Fruit fly (Drosophila melanogaster): ENCODE data around the gene CG14384.

Gene CG14384

DNA sequence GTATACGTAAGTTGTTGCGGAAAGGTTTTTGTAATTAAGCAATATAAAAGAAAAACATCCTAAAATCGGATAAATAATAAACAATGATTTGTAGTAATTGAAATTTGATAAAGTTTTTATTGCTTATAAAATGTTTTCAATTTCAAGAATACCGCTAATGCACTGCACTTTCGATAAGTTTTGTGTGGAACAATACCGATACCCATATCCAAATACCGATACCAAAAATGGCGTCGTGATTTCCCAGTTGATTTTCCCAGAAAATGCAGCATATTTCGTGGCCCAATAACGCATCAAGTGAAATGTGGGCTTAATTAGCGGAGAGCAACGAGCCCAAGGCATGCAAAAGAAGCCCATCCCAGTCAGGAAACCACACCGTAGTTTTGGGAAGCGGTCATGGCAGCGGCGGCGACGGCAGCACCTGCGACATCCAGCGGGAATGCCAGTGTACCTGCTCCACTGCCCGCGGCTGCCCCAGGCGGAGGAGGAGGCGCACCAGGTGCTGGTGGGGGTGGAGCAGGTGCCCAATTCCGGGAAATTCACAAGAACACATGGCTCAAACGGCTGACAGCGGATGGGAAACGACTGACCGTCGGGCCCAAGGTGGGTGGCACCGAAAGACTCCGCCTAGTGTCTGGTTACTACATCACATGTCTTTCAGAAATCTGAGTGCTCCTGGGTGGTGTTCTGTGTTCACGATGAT, 18.5 kb upstream of the CG14384 start, which contains the start of gene CG31342 (continued):
- TF ChIP-seq Dll (GFP tag; IDR thresholded peaks at IDR 0.05; ENCODE audit: partially characterized antibody) (peak; percentile 78), CG30403 (GFP tag; optimal IDR thresholded peaks at IDR 0.05) (peak; percentile 47), CG15073 (GFP tag; optimal IDR thresholded peaks at IDR 0.05) (no peak), CG2202 (tag; optimal IDR thresholded peaks at IDR 0.05) (peak; percentile 2), Kr (GFP tag; optimal IDR thresholded peaks at IDR 0.05) (no peak), Lim3 (GFP tag; IDR thresholded peaks at IDR 0.05) (no peak), CG4282 (GFP tag; optimal IDR thresholded peaks at IDR 0.05) (no peak), pan (optimal IDR thresholded peaks at IDR 0.05) (no peak), pan (GFP tag; optimal IDR thresholded peaks at IDR 0.05 in 1 of 2, IDR thresholded peaks at IDR 0.05 in 1 of 2) (peak in 1 of 2 experiments; percentile 20), Ets65A (GFP tag) (no peak), tgo (GFP tag; IDR thresholded peaks at IDR 0.05) (no peak), twi (tag; optimal IDR thresholded peaks at IDR 0.05) (no peak), CG17361 (GFP tag; IDR thresholded peaks at IDR 0.05) (no peak), CG12071 (GFP tag; optimal IDR thresholded peaks at IDR 0.05) (no peak), CG1529 (GFP tag; optimal IDR thresholded peaks at IDR 0.05) (no peak), eyg (GFP tag; optimal IDR thresholded peaks at IDR 0.05) (no peak), kni (GFP tag; optimal IDR thresholded peaks at IDR 0.05) (no peak), Bteb2 (GFP tag; optimal IDR thresholded peaks at IDR 0.05) (peak; percentile 37)

- TF ChIP-seq ERR (GFP tag; optimal IDR thresholded peaks at IDR 0.05) (no peak), fu2 (GFP tag; optimal IDR thresholded peaks at IDR 0.05) (no peak), CG12219 (GFP tag; optimal IDR thresholded peaks at IDR 0.05) (no peak), psq (GFP tag; optimal IDR thresholded peaks at IDR 0.05) (no peak), Ssrp (tag; optimal IDR thresholded peaks at IDR 0.05) (no peak), CG13424 (tag; optimal IDR thresholded peaks at IDR 0.05) (no peak), HLHmδ (GFP tag; optimal IDR thresholded peaks at IDR 0.05) (no peak), CG6765 (GFP tag; optimal IDR thresholded peaks at IDR 0.05) (no peak), bowl (GFP tag; IDR thresholded peaks at IDR 0.05) (no peak), dm (GFP tag; optimal IDR thresholded peaks at IDR 0.05) (no peak), Chrac-16 (GFP tag; optimal IDR thresholded peaks at IDR 0.05) (no peak), CG12071 (GFP tag; optimal IDR thresholded peaks at IDR 0.05) (no peak), unc-4 (GFP tag; IDR thresholded peaks at IDR 0.05; ENCODE audit: partially characterized antibody) (no peak), klu (GFP tag; IDR thresholded peaks at IDR 0.05) (no peak), peb (GFP tag; IDR thresholded peaks at IDR 0.05) (no peak), chinmo (GFP tag; IDR thresholded peaks at IDR 0.05; ENCODE audit: partially characterized antibody) (peak; percentile 51; the same call in 1 of the 4 replicates), dpn (GFP tag; optimal IDR thresholded peaks at IDR 0.05) (no peak), CG6683 (GFP tag; optimal IDR thresholded peaks at IDR 0.05) (no peak), CG10543 (GFP tag; optimal IDR thresholded peaks at IDR 0.05) (peak; percentile 29), CG9797 (GFP tag; optimal IDR thresholded peaks at IDR 0.05) (no peak), mirr (GFP tag; optimal IDR thresholded peaks at IDR 0.05) (peak; percentile 12), Neu2 (GFP tag; optimal IDR thresholded peaks at IDR 0.05; ENCODE audit: borderline replicate concordance) (no peak), GATAe (GFP tag; conservative IDR thresholded peaks at IDR 0.05) (no peak), CG10274 (GFP tag; optimal IDR thresholded peaks at IDR 0.05) (no peak), ash1 (GFP tag; optimal IDR thresholded peaks at IDR 0.05) (no peak), gro (GFP tag; optimal IDR thresholded peaks at IDR 0.05) (no peak), knrl (GFP tag; IDR thresholded peaks at IDR 0.05; ENCODE audit: partially characterized antibody) (no peak), Oaz (GFP tag; IDR thresholded peaks at IDR 0.05) (no peak), sug (tag; optimal IDR thresholded peaks at IDR 0.05) (no peak), CG12391 (tag; optimal IDR thresholded peaks at IDR 0.05) (peak; percentile 13), Fer3 (tag; optimal IDR thresholded peaks at IDR 0.05) (no peak), mld (GFP tag; IDR thresholded peaks at IDR 0.05; ENCODE audit: partially characterized antibody) (no peak)
These were observed 15.6 kb upstream of the CG14384 start for dm6 chr3R:12982982-12983633.

Measured in whole organism, embryonic.